Worm (Caenorhabditis elegans) whole organism, late embryonic: Measurements from ENCODE around the gene snu-23.

ENCODE experiments used
- C08G9.2 ChIP-seq: sonication (generic microtip); optimal IDR thresholded peaks from 2 replicates; lab custom pipeline; 2016; ENCODE audit warnings: mild to moderate bottlenecking, missing genetic modification characterization, moderate library complexity, missing compliant biosample characterization
- K02D7.2 ChIP-seq: sonication (generic microtip); optimal IDR thresholded peaks from 2 replicates; lab custom pipeline; 2017; ENCODE audit warnings: mild to moderate bottlenecking, missing genetic modification characterization, missing compliant biosample characterization
- T23F11.4 ChIP-seq: fragments of 200-800 bp; sonication (Bioruptor generic); optimal IDR thresholded peaks from 2 replicates; lab custom pipeline; 2018; ENCODE audit warnings: mild to moderate bottlenecking, missing genetic modification characterization, missing compliant biosample characterization
- Y22D7AL.16 ChIP-seq: sonication (generic microtip); optimal IDR thresholded peaks from 2 replicates; lab custom pipeline; 2016; ENCODE audit warnings: missing genetic modification characterization, missing compliant biosample characterization
- ahr-1 ChIP-seq: sonication (generic microtip); optimal IDR thresholded peaks from 2 replicates; lab custom pipeline; 2016; ENCODE audit warnings: missing genetic modification characterization, missing compliant biosample characterization
- ceh-14 ChIP-seq: sonication (generic microtip); optimal IDR thresholded peaks from 2 replicates; lab custom pipeline; 2016; ENCODE audit warnings: missing genotype, missing genetic modification characterization, missing compliant biosample characterization
- ceh-30 ChIP-seq: fragments of 150-350 bp; optimal IDR thresholded peaks from 2 replicates; lab custom pipeline; 2014; ENCODE audit warnings: missing biosample characterization, missing genetic modification characterization
- ceh-31 ChIP-seq: sonication (generic microtip); optimal IDR thresholded peaks from 2 replicates; lab custom pipeline; 2016; ENCODE audit warnings: missing genetic modification characterization, missing compliant biosample characterization
- ceh-34 ChIP-seq: sonication (generic microtip); optimal IDR thresholded peaks from 2 replicates; lab custom pipeline; 2016; ENCODE audit warnings: mild to moderate bottlenecking, missing genetic modification characterization, missing compliant biosample characterization
- ceh-6 ChIP-seq: fragments of 200-800 bp; sonication (Bioruptor generic); optimal IDR thresholded peaks from 2 replicates; lab custom pipeline; 2018; ENCODE audit warnings: mild to moderate bottlenecking, missing genetic modification characterization, missing compliant biosample characterization
- ceh-9 ChIP-seq: sonication (generic microtip); optimal IDR thresholded peaks from 2 replicates; lab custom pipeline; 2016; ENCODE audit warnings: mild to moderate bottlenecking, missing genetic modification characterization, inconsistent platforms, missing compliant biosample characterization
- elt-2 ChIP-seq: sonication (generic microtip); optimal IDR thresholded peaks from 2 replicates; lab custom pipeline; 2016; ENCODE audit warnings: missing genetic modification reagents, missing genetic modification characterization, missing compliant biosample characterization
- eyg-1 ChIP-seq: sonication (generic microtip); optimal IDR thresholded peaks from 2 replicates; lab custom pipeline; 2016; ENCODE audit warnings: missing genotype, missing genetic modification characterization, missing compliant biosample characterization
- fkh-10 ChIP-seq: fragments of 150-350 bp; optimal IDR thresholded peaks from 2 replicates; lab custom pipeline; 2014; ENCODE audit warnings: missing biosample characterization, missing genetic modification reagents, missing genetic modification characterization
- hlh-13 ChIP-seq: fragments of 200-800 bp; sonication (Bioruptor generic); optimal IDR thresholded peaks from 2 replicates; lab custom pipeline; 2018; ENCODE audit warnings: mild to moderate bottlenecking, missing genetic modification characterization, missing compliant biosample characterization
- hlh-30 ChIP-seq: sonication (generic microtip); optimal IDR thresholded peaks from 2 replicates; lab custom pipeline; 2017; ENCODE audit warnings: antibody characterized with exemption, missing genetic modification characterization, missing compliant biosample characterization; ENCODE audit not compliant: insufficient read depth
- hlh-8 ChIP-seq: sonication (generic microtip); optimal IDR thresholded peaks from 2 replicates; lab custom pipeline; 2016; ENCODE audit warnings: missing genotype, missing genetic modification characterization, missing compliant biosample characterization
- nfya-1 ChIP-seq: sonication (generic microtip); optimal IDR thresholded peaks from 2 replicates; lab custom pipeline; 2017; ENCODE audit warnings: missing genetic modification characterization, mild to moderate bottlenecking, missing compliant biosample characterization, antibody characterized with exemption, moderate library complexity
- odd-2 ChIP-seq: sonication (generic microtip); optimal IDR thresholded peaks from 2 replicates; lab custom pipeline; 2017; ENCODE audit warnings: antibody characterized with exemption, mild to moderate bottlenecking, missing genetic modification characterization, missing compliant biosample characterization
- pag-3 ChIP-seq: sonication (generic microtip); optimal IDR thresholded peaks from 2 replicates; lab custom pipeline; 2016; ENCODE audit warnings: missing compliant biosample characterization, missing genetic modification characterization, borderline replicate concordance
- pha-4 ChIP-seq: fragments of 150-350 bp; optimal IDR thresholded peaks from 2 replicates; lab custom pipeline; 2018; ENCODE audit warnings: missing biosample characterization, missing genetic modification reagents, missing genetic modification characterization
- pros-1 ChIP-seq: fragments of 150-350 bp; optimal IDR thresholded peaks from 2 replicates; lab custom pipeline; 2014; ENCODE audit warnings: missing biosample characterization, missing genetic modification reagents, missing genetic modification characterization
- rnt-1 ChIP-seq: sonication (generic microtip); optimal IDR thresholded peaks from 2 replicates; lab custom pipeline; 2016; ENCODE audit warnings: missing genetic modification characterization, missing compliant biosample characterization
- sox-2 ChIP-seq: fragments of 200-800 bp; sonication (Bioruptor generic); IDR thresholded peaks from 2 replicates; pipeline ENCODE4 v1.3.6; 2022; ENCODE audit warnings: missing genetic modification reagents, missing genetic modification characterization, missing compliant biosample characterization
- syd-9 ChIP-seq: sonication (generic microtip); optimal IDR thresholded peaks from 2 replicates; lab custom pipeline; 2016; ENCODE audit warnings: mild to moderate bottlenecking, missing genetic modification characterization, moderate library complexity, missing compliant biosample characterization
- tbx-7 ChIP-seq: sonication (generic microtip); optimal IDR thresholded peaks from 2 replicates; lab custom pipeline; 2016; ENCODE audit warnings: missing genotype, missing genetic modification characterization, missing compliant biosample characterization
- unc-3 ChIP-seq, 2 experiments: fragments of 200-800 bp in 1 of 2; sonication (Bioruptor generic) in 1 of 2; sonication (generic microtip) in 1 of 2; conservative IDR thresholded peaks in 1 of 2; optimal IDR thresholded peaks in 1 of 2; 2 replicates each; pipeline versions ENCODE4 v1.3.6 to Lab custom; 2016 to 2022; ENCODE audit warnings: missing compliant biosample characterization in 2 of 2, missing genetic modification characterization in 2 of 2, missing genetic modification reagents in 1 of 2
- unc-42 ChIP-seq: sonication (generic microtip); optimal IDR thresholded peaks from 2 replicates; lab custom pipeline; 2016; ENCODE audit warnings: missing genotype, missing genetic modification characterization, missing compliant biosample characterization
- unc-55 ChIP-seq: sonication (generic microtip); optimal IDR thresholded peaks from 2 replicates; lab custom pipeline; 2017; ENCODE audit warnings: missing biosample characterization, missing genetic modification reagents, missing genetic modification characterization
- unc-86 ChIP-seq: sonication (generic microtip); optimal IDR thresholded peaks from 2 replicates; lab custom pipeline; 2016; ENCODE audit warnings: missing genetic modification characterization, missing compliant biosample characterization
- ztf-16 ChIP-seq: sonication (generic microtip); optimal IDR thresholded peaks from 2 replicates; lab custom pipeline; 2017; ENCODE audit warnings: missing genetic modification characterization, missing compliant biosample characterization

The snu-23 gene

DNA sequence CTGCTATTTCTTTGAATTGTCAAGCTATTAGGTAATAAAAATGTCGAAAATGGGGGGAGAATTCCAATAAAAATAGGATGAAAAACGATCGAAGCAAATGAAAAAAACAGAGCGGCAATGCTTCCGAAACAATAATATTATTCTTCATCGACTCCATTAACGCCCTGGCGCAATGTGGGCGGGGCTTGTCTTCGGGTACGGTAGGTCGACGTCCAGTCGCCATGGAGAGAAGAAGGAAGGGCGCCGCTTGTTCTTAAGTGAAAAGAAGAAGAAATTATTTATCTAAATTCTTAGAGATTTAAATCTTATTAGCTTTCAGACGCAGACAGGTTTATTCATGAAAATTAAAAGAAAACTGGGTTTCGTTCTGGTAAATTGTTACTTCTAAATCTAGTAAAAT is 22.3 kb upstream of the snu-23 start:
- peak; percentile 67 for TF ChIP-seq nfya-1
- TF ChIP-seq pros-1 (tag; lab: Kevin White, UChicago), result no peak
- TF ChIP-seq, all 69 proteins: peak for 1

DNA sequence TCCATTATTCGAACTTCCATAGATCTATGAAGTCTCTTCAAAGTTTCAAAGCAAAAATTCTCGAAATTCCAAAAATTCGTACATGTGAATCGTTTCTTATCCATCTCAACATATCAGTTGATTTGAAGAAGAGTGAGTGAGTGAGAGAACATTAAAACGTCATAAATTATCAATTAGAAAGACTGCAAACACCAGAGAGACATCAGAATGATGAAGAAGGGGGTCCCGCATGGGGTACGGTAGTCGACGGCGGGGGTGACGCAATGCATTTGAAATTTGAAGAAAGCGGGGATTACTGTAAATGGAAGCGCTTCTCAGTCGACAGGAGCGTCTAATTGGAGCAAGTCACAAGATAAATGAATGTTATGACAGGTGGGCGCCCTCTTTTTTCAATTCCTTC is 20.6 kb upstream of the snu-23 start:
- TF ChIP-seq ceh-31 (no peak), nfya-1 (peak; percentile 27)

- TF ChIP-seq rnt-1, result no peak
- no peak for TF ChIP-seq ceh-9 (tag; lab: Kevin White, UChicago)
- TF ChIP-seq pros-1 (tag; lab: Kevin White, UChicago), result no peak
- TF ChIP-seq T23F11.4, result no peak
- TF ChIP-seq ceh-14 (tag; lab: Kevin White, UChicago), result no peak
- no peak for TF ChIP-seq fkh-10
- TF ChIP-seq pha-4 (tag; lab: Kevin White, UChicago), result no peak
- TF ChIP-seq hlh-30 (tag; lab: Kevin White, UChicago), result no peak
- TF ChIP-seq tbx-7 (tag; lab: Kevin White, UChicago), result no peak
- no peak for TF ChIP-seq ceh-34 (tag; lab: Kevin White, UChicago)
- TF ChIP-seq C08G9.2 (tag; lab: Kevin White, UChicago), result no peak
- TF ChIP-seq syd-9, result no peak
- no peak for TF ChIP-seq unc-42 (tag; lab: Kevin White, UChicago)
- no peak for TF ChIP-seq ahr-1 (tag; lab: Kevin White, UChicago)
- TF ChIP-seq ceh-30, result no peak
- no peak for TF ChIP-seq ceh-6 (GFP tag; lab: Kevin White, UChicago)
Measured at ce11 chrIII:7788410-7788809, 18.5 kb upstream of the snu-23 start.

- TF ChIP-seq ceh-30, result no peak
- peak; percentile 6 for TF ChIP-seq T23F11.4
- no peak for TF ChIP-seq pag-3
- no peak for TF ChIP-seq elt-2 (tag; lab: Kevin White, UChicago)
- no peak for TF ChIP-seq K02D7.2 (tag; lab: Kevin White, UChicago)
- TF ChIP-seq hlh-8 (tag; lab: Kevin White, UChicago), result peak; percentile 0
- peak; percentile 73 for TF ChIP-seq nfya-1
- no peak for TF ChIP-seq unc-42 (tag; lab: Kevin White, UChicago)
- TF ChIP-seq unc-3 (GFP tag; conservative IDR thresholded peaks at IDR 0.05; lab: Robert Waterston, UW), result no peak
- TF ChIP-seq unc-3 (tag; optimal IDR thresholded peaks at IDR 0.05; lab: Kevin White, UChicago), result no peak
- TF ChIP-seq hlh-13 (GFP tag; lab: Kevin White, UChicago), result no peak
- peak; percentile 24 for TF ChIP-seq unc-55 (GFP tag; lab: Kevin White, UChicago)
Measured at ce11 chrIII:7784201-7784600, 14.3 kb upstream of the snu-23 start.

- TF ChIP-seq T23F11.4, result no peak
Measured at ce11 chrIII:7783354-7783753, 13.4 kb upstream of the snu-23 start, which contains the start of gene mab-5. Gene mab-5 (minus strand): TSS chrIII:7783454.

DNA sequence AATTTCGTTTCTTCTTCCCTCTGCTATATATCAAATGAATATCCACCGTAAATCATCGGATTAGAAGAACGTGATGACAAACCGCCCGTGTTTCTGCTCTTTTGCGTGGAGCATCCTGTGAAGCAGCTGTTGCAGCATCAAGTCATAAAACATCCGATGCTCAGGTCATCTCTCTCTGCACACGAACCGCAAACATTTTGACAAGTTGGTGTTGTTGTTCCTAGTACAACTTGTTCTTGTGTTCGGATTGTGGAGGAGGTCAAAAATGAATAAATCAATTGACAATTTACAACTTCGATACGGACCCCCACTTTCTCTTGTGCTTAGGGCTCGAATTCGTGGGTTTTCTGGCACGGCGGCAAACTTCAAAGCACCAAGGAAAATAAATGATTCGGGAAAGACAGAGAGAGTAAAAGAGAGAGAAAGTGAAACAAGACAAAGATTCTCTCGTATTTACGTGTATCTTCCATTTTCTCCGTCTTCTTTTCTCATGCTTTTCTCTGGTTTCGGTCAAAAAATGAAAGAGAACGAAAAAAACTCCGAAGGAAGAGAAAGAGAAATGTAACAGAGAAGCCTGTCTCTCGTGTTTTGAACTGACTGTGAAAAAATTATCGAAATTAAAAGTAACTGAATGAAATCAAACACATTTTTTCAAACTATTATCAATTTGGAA is 10.8 kb upstream of the snu-23 start:
- TF ChIP-seq odd-2 (no peak), Y22D7AL.16 (tag; lab: Kevin White, UChicago) (no peak), eyg-1 (tag; lab: Kevin White, UChicago) (no peak), T23F11.4 (no peak), pag-3 (no peak), unc-55 (GFP tag; lab: Kevin White, UChicago) (peak; percentile 70), sox-2 (GFP tag; lab: Robert Waterston, UW) (no peak), rnt-1 (peak; percentile 62), ceh-34 (tag; lab: Kevin White, UChicago) (no peak), syd-9 (no peak), hlh-30 (tag; lab: Kevin White, UChicago) (no peak), ztf-16 (tag; lab: Kevin White, UChicago) (no peak), unc-86 (tag; lab: Kevin White, UChicago) (no peak)
